Fruit fly (Drosophila melanogaster) Kc167 (cell line): ENCODE measurements around the gene Ibf1.

Source experiments
- Myc ChIP-seq: fragments of >200 bp; optimal IDR thresholded peaks from 2 replicates; lab custom pipeline; 2017; ENCODE audit warnings: missing external identifiers
- Sin3A ChIP-seq: fragments of >200 bp; optimal IDR thresholded peaks from 2 replicates; lab custom pipeline; 2018; ENCODE audit warnings: missing external identifiers
- psq ChIP-seq: fragments of >200 bp; optimal IDR thresholded peaks from 2 replicates; lab custom pipeline; 2017; ENCODE audit warnings: missing external identifiers

DNA sequence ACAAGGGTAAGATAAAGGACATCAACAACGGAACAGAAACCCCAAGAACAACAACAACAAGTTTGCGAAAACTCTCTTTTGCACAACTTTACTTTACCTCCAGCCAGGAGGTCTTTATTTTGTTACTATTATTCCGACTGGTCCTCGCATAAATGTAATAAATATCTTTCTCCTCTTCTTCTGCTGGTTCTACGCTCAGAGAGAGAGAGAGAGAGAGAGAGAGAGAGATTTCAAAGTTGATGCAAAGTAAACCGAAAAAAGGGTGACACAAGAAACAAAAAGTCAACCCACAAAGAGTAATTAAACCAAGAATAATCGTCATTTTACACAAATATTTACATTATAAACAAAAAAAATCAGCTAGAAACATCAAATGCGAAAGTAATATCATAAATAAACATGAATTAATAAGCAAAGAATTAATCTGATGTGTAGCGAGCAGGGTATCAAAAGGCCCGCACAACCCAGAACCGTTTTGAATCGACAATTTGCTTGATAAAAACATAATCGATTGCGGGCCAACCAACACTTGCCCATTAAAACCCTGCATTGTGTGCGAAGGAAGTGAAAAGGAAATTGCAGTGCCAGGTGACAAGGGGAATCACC is 28.7 kb upstream of the Ibf1 start:
- no peak for TF ChIP-seq Sin3A
- TF ChIP-seq psq (lab: Kevin White, UChicago), result no peak
- TF ChIP-seq Myc (lab: Kevin White, UChicago), result no peak
